Fruit fly (Drosophila melanogaster) whole organism, embryonic: ENCODE data around the gene CG31683.

Source experiments
- CG18011 ChIP-seq: fragments of 200-800 bp; sonication (Bioruptor generic); optimal IDR thresholded peaks from 2 replicates; lab custom pipeline; 2017; ENCODE audit warnings: missing biosample characterization, missing genetic modification characterization, mild to moderate bottlenecking, moderate library complexity, missing genotype
- CG32767 ChIP-seq: fragments of 200-800 bp; sonication (Bioruptor generic); IDR thresholded peaks from 2 replicates; pipeline ENCODE4 v1.3.6; 2022; ENCODE audit warnings: missing biosample characterization, missing genetic modification characterization
- CG33557 ChIP-seq: fragments of 200-800 bp; sonication (Bioruptor generic); optimal IDR thresholded peaks from 2 replicates; lab custom pipeline; 2019; ENCODE audit warnings: missing biosample characterization, mild to moderate bottlenecking, missing genetic modification characterization, moderate library complexity
- Ets65A ChIP-seq: fragments of 200-800 bp; sonication (Bioruptor generic); peaks from one replicate; lab custom pipeline; 2016; ENCODE audit warnings: missing biosample characterization, missing genetic modification characterization
- az2 ChIP-seq: fragments of 200-800 bp; sonication (Bioruptor generic); optimal IDR thresholded peaks from 3 replicates; lab custom pipeline; 2016; ENCODE audit warnings: missing biosample characterization, missing genetic modification characterization
- gcm2 ChIP-seq: fragments of 200-800 bp; sonication (Bioruptor generic); optimal IDR thresholded peaks from 2 replicates; lab custom pipeline; 2016; ENCODE audit warnings: missing biosample characterization, missing genetic modification characterization

dm6 chr2L:20420035-20420434 lies 29.7 kb downstream of the CG31683 start:
- TF ChIP-seq gcm2 (GFP tag; lab: Kevin White, UChicago) (no peak), CG18011 (GFP tag; lab: Kevin White, UChicago) (no peak), CG32767 (GFP tag; lab: Robert Waterston, UW) (no peak), Ets65A (no peak), CG33557 (no peak), az2 (GFP tag; lab: Kevin White, UChicago) (no peak)
